Worm (Caenorhabditis elegans) whole organism, L2 larva: ENCODE measurements around the gene C01G6.9.
A peak's percentile ranks its signal among the peaks of the same experiment; 100 is the strongest.

ENCODE experiments used
- C34F6.9 ChIP-seq: fragments of 150-350 bp; optimal IDR thresholded peaks from 2 replicates; lab custom pipeline; 2014; ENCODE audit warnings: missing biosample characterization, missing genetic modification characterization
- F13H6.1 ChIP-seq: sonication (generic microtip); optimal IDR thresholded peaks from 2 replicates; lab custom pipeline; 2016; ENCODE audit warnings: missing genetic modification characterization, missing compliant biosample characterization
- R02D3.7 ChIP-seq: fragments of 150-350 bp; optimal IDR thresholded peaks from 2 replicates; lab custom pipeline; 2014; ENCODE audit warnings: missing biosample characterization, missing genetic modification characterization
- Y55F3AM.14 ChIP-seq: fragments of 200-800 bp; sonication (Bioruptor generic); optimal IDR thresholded peaks from 2 replicates; lab custom pipeline; 2018; ENCODE audit warnings: mild to moderate bottlenecking, missing genetic modification characterization, missing compliant biosample characterization
- alr-1 ChIP-seq: fragments of 150-350 bp; optimal IDR thresholded peaks from 2 replicates; lab custom pipeline; 2014; ENCODE audit warnings: missing biosample characterization, missing genetic modification characterization
- ama-1 ChIP-seq: fragments of 150-350 bp; optimal IDR thresholded peaks from 2 replicates; lab custom pipeline; 2018; ENCODE audit warnings: inconsistent platforms
- blmp-1 ChIP-seq: sonication (generic microtip); optimal IDR thresholded peaks from 2 replicates; lab custom pipeline; 2017; ENCODE audit warnings: missing genetic modification characterization, mild to moderate bottlenecking, missing compliant biosample characterization, antibody characterized with exemption, moderate library complexity; ENCODE audit not compliant: insufficient read depth
- ceh-16 ChIP-seq: fragments of 150-350 bp; optimal IDR thresholded peaks from 2 replicates; lab custom pipeline; 2014; ENCODE audit warnings: missing biosample characterization, missing genetic modification characterization
- crh-2 ChIP-seq: sonication (generic microtip); optimal IDR thresholded peaks from 2 replicates; lab custom pipeline; 2017; ENCODE audit warnings: missing biosample characterization, missing genetic modification characterization
- dmd-4 ChIP-seq: sonication (generic microtip); optimal IDR thresholded peaks from 2 replicates; lab custom pipeline; 2017; ENCODE audit warnings: missing biosample characterization, missing genetic modification characterization
- elt-3 ChIP-seq: sonication (generic microtip); optimal IDR thresholded peaks from 2 replicates; lab custom pipeline; 2017; ENCODE audit warnings: missing biosample characterization, missing genetic modification characterization
- fos-1 ChIP-seq: fragments of 150-350 bp; optimal IDR thresholded peaks from 2 replicates; lab custom pipeline; 2014; ENCODE audit warnings: missing biosample characterization, missing genetic modification characterization
- gmeb-1 ChIP-seq: fragments of 150-350 bp; optimal IDR thresholded peaks from 2 replicates; lab custom pipeline; 2014; ENCODE audit warnings: missing biosample characterization, missing genetic modification characterization
- lin-39 ChIP-seq: fragments of 150-350 bp; optimal IDR thresholded peaks from 2 replicates; lab custom pipeline; 2014; ENCODE audit warnings: missing biosample characterization, missing genetic modification reagents, missing genetic modification characterization
- lsy-2 ChIP-seq, 2 experiments: fragments of 150-350 bp in 1 of 2; sonication (generic microtip) in 1 of 2; optimal IDR thresholded peaks; 2 replicates each; lab custom pipeline; 2014 to 2017; ENCODE audit warnings: missing biosample characterization in 2 of 2, missing genetic modification characterization in 2 of 2
- mab-5 ChIP-seq: fragments of 150-350 bp; optimal IDR thresholded peaks from 2 replicates; lab custom pipeline; 2014; ENCODE audit warnings: missing biosample characterization, missing genetic modification characterization
- mbf-1 ChIP-seq: sonication (generic microtip); optimal IDR thresholded peaks from 2 replicates; lab custom pipeline; 2017; ENCODE audit warnings: missing biosample characterization, missing genetic modification characterization
- mdl-1 ChIP-seq, 2 experiments: fragments of 150-350 bp in 1 of 2; sonication (generic microtip) in 1 of 2; optimal IDR thresholded peaks; 2 replicates each; lab custom pipeline; 2017; ENCODE audit warnings: missing biosample characterization in 2 of 2, missing genetic modification characterization in 2 of 2
- nhr-12 ChIP-seq: fragments of 150-350 bp; optimal IDR thresholded peaks from 2 replicates; lab custom pipeline; 2014; ENCODE audit warnings: missing biosample characterization, missing genetic modification characterization
- nhr-129 ChIP-seq: fragments of 150-350 bp; optimal IDR thresholded peaks from 2 replicates; lab custom pipeline; 2014; ENCODE audit warnings: missing biosample characterization, missing genetic modification characterization
- nhr-23 ChIP-seq: fragments of 150-350 bp; optimal IDR thresholded peaks from 2 replicates; lab custom pipeline; 2014; ENCODE audit warnings: missing biosample characterization, missing genetic modification reagents, missing genetic modification characterization
- nhr-237 ChIP-seq: fragments of 150-350 bp; optimal IDR thresholded peaks from 2 replicates; lab custom pipeline; 2014; ENCODE audit warnings: missing biosample characterization, missing genetic modification characterization
- nhr-25 ChIP-seq: fragments of 150-350 bp; sonication (generic microtip); optimal IDR thresholded peaks from 3 replicates; lab custom pipeline; 2014; ENCODE audit warnings: missing biosample characterization, missing genetic modification characterization
- nhr-6 ChIP-seq: fragments of 150-350 bp; optimal IDR thresholded peaks from 2 replicates; lab custom pipeline; 2014; ENCODE audit warnings: missing biosample characterization, missing genetic modification characterization
- nhr-77 ChIP-seq: fragments of 150-350 bp; optimal IDR thresholded peaks from 2 replicates; lab custom pipeline; 2014; ENCODE audit warnings: missing biosample characterization, missing genetic modification characterization
- peb-1 ChIP-seq: fragments of 150-350 bp; optimal IDR thresholded peaks from 2 replicates; lab custom pipeline; 2014; ENCODE audit warnings: missing biosample characterization, missing genetic modification characterization
- sem-4 ChIP-seq: fragments of 150-350 bp; optimal IDR thresholded peaks from 2 replicates; lab custom pipeline; 2014; ENCODE audit warnings: missing biosample characterization, missing genetic modification reagents, missing genetic modification characterization
- skn-1 ChIP-seq: sonication (generic microtip); optimal IDR thresholded peaks from 2 replicates; lab custom pipeline; 2017; ENCODE audit warnings: missing biosample characterization, missing genetic modification characterization
- sma-9 ChIP-seq, 2 experiments: fragments of 150-350 bp in 1 of 2; sonication (generic microtip) in 1 of 2; optimal IDR thresholded peaks; 2 replicates each; lab custom pipeline; 2014 to 2016; ENCODE audit warnings: missing genetic modification characterization in 2 of 2, mild to moderate bottlenecking in 1 of 2, missing biosample characterization in 1 of 2, missing compliant biosample characterization in 1 of 2, missing genetic modification reagents in 1 of 2, moderate library complexity in 1 of 2
- snpc-4 ChIP-seq: fragments of 150-350 bp; optimal IDR thresholded peaks from 2 replicates; lab custom pipeline; 2014; ENCODE audit warnings: missing biosample characterization, missing genetic modification characterization
- unc-39 ChIP-seq: fragments of 150-350 bp; optimal IDR thresholded peaks from 2 replicates; lab custom pipeline; 2014; ENCODE audit warnings: missing biosample characterization, missing genetic modification characterization
- unc-55 ChIP-seq: fragments of 150-350 bp; sonication (generic microtip); optimal IDR thresholded peaks from 3 replicates; lab custom pipeline; 2014; ENCODE audit warnings: missing biosample characterization, missing genetic modification reagents, missing genetic modification characterization
- unc-62 ChIP-seq: fragments of 150-350 bp; optimal IDR thresholded peaks from 2 replicates; lab custom pipeline; 2014; ENCODE audit warnings: missing biosample characterization, missing genetic modification reagents, missing genetic modification characterization
- zag-1 ChIP-seq: fragments of 150-350 bp; optimal IDR thresholded peaks from 2 replicates; lab custom pipeline; 2014; ENCODE audit warnings: missing biosample characterization, missing genetic modification characterization
- ztf-1 ChIP-seq: fragments of 200-800 bp; sonication (Bioruptor generic); conservative IDR thresholded peaks from 2 replicates; pipeline ENCODE4 v1.3.6; 2022; ENCODE audit warnings: missing genetic modification characterization, missing compliant biosample characterization
- ztf-11 ChIP-seq: sonication (generic microtip); optimal IDR thresholded peaks from 2 replicates; lab custom pipeline; 2017; ENCODE audit warnings: missing biosample characterization, missing genetic modification characterization

Gene C01G6.9

ce11 chrII:9336651-9337050, 41.0 kb upstream of the C01G6.9 start:
- TF ChIP-seq unc-55 (GFP tag; lab: Kevin White, UChicago) (peak; percentile 32), ama-1 (lab: Kevin White, UChicago) (peak; percentile 81), C34F6.9 (tag; lab: Kevin White, UChicago) (peak; percentile 40), F13H6.1 (tag; lab: Kevin White, UChicago) (no peak), mbf-1 (tag; lab: Kevin White, UChicago) (no peak), lsy-2 (tag; optimal IDR thresholded peaks at IDR 0.05; lab: Kevin White, UChicago) (no peak)

DNA sequence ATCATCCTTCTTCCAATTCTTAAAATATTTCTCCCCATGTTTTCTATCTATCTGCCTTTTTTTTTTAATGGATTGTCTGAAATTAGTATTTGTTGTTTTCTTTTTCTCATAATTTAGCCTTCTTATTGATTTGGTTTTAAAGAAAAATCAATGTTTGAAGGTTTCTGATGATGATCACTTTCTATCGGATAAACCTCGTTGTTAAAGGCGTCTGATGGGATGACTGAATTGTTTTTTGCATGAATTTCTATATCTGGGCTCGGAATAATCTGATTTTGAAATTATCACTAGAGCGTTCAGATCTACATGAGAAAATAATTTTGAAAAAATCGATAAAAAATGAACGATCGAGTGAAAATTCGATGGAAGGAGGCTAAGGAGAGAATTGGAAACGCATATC, 38.1 kb upstream of the C01G6.9 start, which contains the start of gene scp-1:
Gene scp-1, plus strand, starts transcription at position 301 of the 400 bp plus-strand sequence.
- no peak for TF ChIP-seq skn-1
- no peak for TF ChIP-seq sma-9 (GFP tag; optimal IDR thresholded peaks at IDR 0.05; lab: Kevin White, UChicago)
- TF ChIP-seq sma-9 (tag; optimal IDR thresholded peaks at IDR 0.05; lab: Kevin White, UChicago): no peak
- TF ChIP-seq gmeb-1 (tag; lab: Kevin White, UChicago): no peak
- no peak for TF ChIP-seq peb-1 (tag; lab: Kevin White, UChicago)
- TF ChIP-seq lin-39 (tag; lab: Kevin White, UChicago): no peak
- TF ChIP-seq, all 48 proteins: peak for 0

- TF ChIP-seq lsy-2 (tag; optimal IDR thresholded peaks at IDR 0.05; lab: Kevin White, UChicago) (no peak), mdl-1 (tag; optimal IDR thresholded peaks at IDR 0.05; lab: Kevin White, UChicago) (no peak), R02D3.7 (no peak)
- TF ChIP-seq, all 48 proteins: peak for 0
Measured at ce11 chrII:9333034-9333433, 37.4 kb upstream of the C01G6.9 start.

DNA sequence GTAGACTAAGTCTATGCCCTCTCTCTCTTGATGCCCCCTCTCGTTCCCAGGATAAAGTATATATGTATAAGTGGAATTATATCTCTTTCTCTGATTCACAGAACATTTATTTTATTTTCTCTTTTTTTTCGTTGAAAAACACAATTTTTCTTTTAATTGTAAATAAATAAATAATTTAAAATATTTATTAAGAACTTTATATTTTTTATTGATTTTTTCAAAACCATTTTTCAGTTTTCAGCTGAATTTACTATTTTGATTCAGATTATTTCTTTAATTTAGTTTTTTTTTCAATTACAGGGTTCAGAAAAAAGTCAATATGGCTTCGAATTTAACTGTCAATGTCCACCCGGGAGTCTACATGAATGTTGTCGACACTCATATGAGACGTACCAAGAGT, 35.7 kb upstream of the C01G6.9 start, which contains the start of gene eif-3.F:
Gene eif-3.F, plus strand, starts transcription at position 301 of the 400 bp plus-strand sequence.
- no peak for TF ChIP-seq ceh-16 (tag; lab: Kevin White, UChicago)
- TF ChIP-seq elt-3 (tag; lab: Kevin White, UChicago): no peak
- no peak for TF ChIP-seq unc-39 (tag; lab: Kevin White, UChicago)
- TF ChIP-seq lin-39 (tag; lab: Kevin White, UChicago): no peak
- TF ChIP-seq fos-1 (tag; lab: Kevin White, UChicago): no peak
- TF ChIP-seq unc-62 (GFP tag; lab: Kevin White, UChicago): no peak
- no peak for TF ChIP-seq zag-1
- no peak for TF ChIP-seq F13H6.1 (tag; lab: Kevin White, UChicago)
- TF ChIP-seq nhr-25 (tag; lab: Kevin White, UChicago): no peak
- TF ChIP-seq nhr-6 (tag; lab: Kevin White, UChicago): no peak
- TF ChIP-seq nhr-12 (tag; lab: Kevin White, UChicago): no peak
- no peak for TF ChIP-seq crh-2 (tag; lab: Kevin White, UChicago)
- no peak for TF ChIP-seq nhr-237 (tag; lab: Kevin White, UChicago)
- TF ChIP-seq dmd-4 (tag; lab: Kevin White, UChicago): no peak
- no peak for TF ChIP-seq alr-1
- no peak for TF ChIP-seq ama-1 (lab: Kevin White, UChicago)
- TF ChIP-seq peb-1 (tag; lab: Kevin White, UChicago): no peak
- no peak for TF ChIP-seq blmp-1
- TF ChIP-seq skn-1: no peak

ce11 chrII:9329474-9329873, 33.9 kb upstream of the C01G6.9 start, which contains the start of gene wbp-2:
TSS of gene wbp-2 (plus strand) at chrII:9329774.
- TF ChIP-seq sem-4 (tag; lab: Kevin White, UChicago) (no peak), ztf-11 (tag; lab: Kevin White, UChicago) (no peak), snpc-4 (tag; lab: Kevin White, UChicago) (no peak), nhr-25 (tag; lab: Kevin White, UChicago) (no peak), crh-2 (tag; lab: Kevin White, UChicago) (no peak), Y55F3AM.14 (GFP tag; lab: Kevin White, UChicago) (no peak), ztf-1 (GFP tag; lab: Robert Waterston, UW) (no peak), gmeb-1 (tag; lab: Kevin White, UChicago) (no peak), ceh-16 (tag; lab: Kevin White, UChicago) (no peak), lsy-2 (tag; optimal IDR thresholded peaks at IDR 0.05; lab: Kevin White, UChicago) (no peak), F13H6.1 (tag; lab: Kevin White, UChicago) (no peak), elt-3 (tag; lab: Kevin White, UChicago) (no peak), mab-5 (tag; lab: Kevin White, UChicago) (no peak), C34F6.9 (tag; lab: Kevin White, UChicago) (no peak), nhr-129 (tag; lab: Kevin White, UChicago) (no peak), mbf-1 (tag; lab: Kevin White, UChicago) (no peak), nhr-77 (tag; lab: Kevin White, UChicago) (no peak), nhr-23 (no peak)
